Worm (Caenorhabditis elegans) whole organism, young adult: Measurements from ENCODE around the gene msh-5.
"Not testable (repeated sequence)": the region's sequence is repeated elsewhere in the genome, so short reads cannot be mapped to it uniquely, and the experiment has no call there.

Experiments
- B0261.1 ChIP-seq: sonication (generic microtip); optimal IDR thresholded peaks from 2 replicates; lab custom pipeline; 2016; ENCODE audit warnings: mild to moderate bottlenecking, missing genetic modification characterization, moderate library complexity, missing compliant biosample characterization
- D2030.7 ChIP-seq: fragments of 200-800 bp; sonication (Bioruptor generic); IDR thresholded peaks from 2 replicates; pipeline ENCODE4 v1.3.6; 2022; ENCODE audit warnings: missing genetic modification reagents, missing genetic modification characterization, missing compliant biosample characterization
- K12H6.12 ChIP-seq: fragments of 200-800 bp; sonication (Bioruptor generic); optimal IDR thresholded peaks from 2 replicates; lab custom pipeline; 2018; ENCODE audit warnings: mild to moderate bottlenecking, missing genetic modification characterization, missing compliant biosample characterization
- Y67H2A.10 ChIP-seq: fragments of 200-800 bp; sonication (Bioruptor generic); conservative IDR thresholded peaks from 2 replicates; pipeline ENCODE4 v1.3.6; 2022; ENCODE audit warnings: missing genetic modification reagents, missing genetic modification characterization, missing compliant biosample characterization
- attf-6 ChIP-seq: fragments of 200-800 bp; sonication (Bioruptor generic); IDR thresholded peaks from 2 replicates; pipeline ENCODE4 v1.3.6; 2022; ENCODE audit warnings: missing genetic modification reagents, missing genetic modification characterization, missing compliant biosample characterization
- cebp-2 ChIP-seq: fragments of 200-800 bp; sonication (Bioruptor generic); IDR thresholded peaks from 2 replicates; pipeline ENCODE4 v1.3.6; 2022; ENCODE audit warnings: missing genetic modification characterization, missing compliant biosample characterization
- ceh-100 ChIP-seq: fragments of 200-800 bp; sonication (Bioruptor generic); IDR thresholded peaks from 2 replicates; pipeline ENCODE4 v1.3.6; 2022; ENCODE audit warnings: missing genetic modification reagents, missing genetic modification characterization, missing compliant biosample characterization
- ceh-58 ChIP-seq: fragments of 200-800 bp; sonication (Bioruptor generic); IDR thresholded peaks from 2 replicates; pipeline ENCODE4 v1.3.6; 2022; ENCODE audit warnings: missing genetic modification characterization, missing compliant biosample characterization
- die-1 ChIP-seq: sonication (generic microtip); optimal IDR thresholded peaks from 2 replicates; lab custom pipeline; 2016; ENCODE audit warnings: missing genotype, mild to moderate bottlenecking, missing genetic modification characterization, missing compliant biosample characterization
- dox-1 ChIP-seq: fragments of 200-800 bp; sonication (Bioruptor generic); IDR thresholded peaks from 2 replicates; pipeline ENCODE4 v1.3.6; 2022; ENCODE audit warnings: missing genetic modification reagents, missing genetic modification characterization, missing compliant biosample characterization
- dpff-1 ChIP-seq: sonication (generic microtip); optimal IDR thresholded peaks from 2 replicates; lab custom pipeline; 2017; ENCODE audit warnings: mild to moderate bottlenecking, missing genetic modification characterization, missing compliant biosample characterization
- ekl-4 ChIP-seq: fragments of 200-800 bp; sonication (Bioruptor generic); IDR thresholded peaks from 2 replicates; pipeline ENCODE4 v1.3.6; 2022; ENCODE audit warnings: missing genetic modification reagents, missing genetic modification characterization, missing compliant biosample characterization
- hlh-12 ChIP-seq: sonication (generic microtip); optimal IDR thresholded peaks from 2 replicates; lab custom pipeline; 2016; ENCODE audit warnings: missing genetic modification characterization, missing compliant biosample characterization
- hmg-1.2 ChIP-seq: fragments of 200-800 bp; sonication (Bioruptor generic); IDR thresholded peaks from 2 replicates; pipeline ENCODE4 v1.3.6; 2022; ENCODE audit warnings: missing genetic modification reagents, missing genetic modification characterization, missing compliant biosample characterization
- hmg-20 ChIP-seq: fragments of 200-800 bp; sonication (Bioruptor generic); IDR thresholded peaks from 2 replicates; pipeline ENCODE4 v1.3.6; 2022; ENCODE audit warnings: missing genetic modification reagents, missing genetic modification characterization, missing compliant biosample characterization
- lin-26 ChIP-seq: fragments of 200-800 bp; sonication (Bioruptor generic); IDR thresholded peaks from 2 replicates; pipeline ENCODE4 v1.3.6; 2022; ENCODE audit warnings: missing genetic modification reagents, missing genetic modification characterization, missing compliant biosample characterization
- lin-35 ChIP-seq, 3 experiments: fragments of 150-350 bp in 2 of 3; sonication (generic microtip) in 1 of 3; optimal IDR thresholded peaks; 2 replicates each; lab custom pipeline; 2014 to 2018; ENCODE audit warnings: missing biosample characterization in 3 of 3, missing genetic modification characterization in 3 of 3, missing genetic modification reagents in 3 of 3
- madf-6 ChIP-seq: fragments of 200-800 bp; sonication (Bioruptor generic); IDR thresholded peaks from 2 replicates; pipeline ENCODE4 v1.3.6; 2022; ENCODE audit warnings: missing genetic modification reagents, missing genetic modification characterization, missing compliant biosample characterization
- nfyb-1 ChIP-seq: fragments of 200-800 bp; sonication (Bioruptor generic); IDR thresholded peaks from 2 replicates; pipeline ENCODE4 v1.3.6; 2022; ENCODE audit warnings: missing genetic modification reagents, missing genetic modification characterization, missing compliant biosample characterization
- nhr-120 ChIP-seq: fragments of 200-800 bp; sonication (Bioruptor generic); IDR thresholded peaks from 2 replicates; pipeline ENCODE4 v1.3.6; 2022; ENCODE audit warnings: missing genetic modification characterization, missing compliant biosample characterization
- pbrm-1 ChIP-seq: fragments of 200-800 bp; sonication (Bioruptor generic); IDR thresholded peaks from 2 replicates; pipeline ENCODE4 v1.3.6; 2022; ENCODE audit warnings: missing genetic modification reagents, missing genetic modification characterization, missing compliant biosample characterization
- rpc-1 ChIP-seq, 2 experiments: fragments of 150-350 bp in 1 of 2; sonication (generic microtip) in 1 of 2; optimal IDR thresholded peaks; 2 replicates each; lab custom pipeline; 2014 to 2018; ENCODE audit warnings: missing biosample characterization in 1 of 2, missing genetic modification characterization in 1 of 2, missing genetic modification reagents in 1 of 2, missing genotype in 1 of 2
- snpc-4 ChIP-seq, 5 experiments: fragments of 150-350 bp in 1 of 5; sonication (generic microtip) in 4 of 5; optimal IDR thresholded peaks; 2 replicates each; lab custom pipeline; 2014 to 2018; ENCODE audit warnings: missing genetic modification characterization in 5 of 5, missing biosample characterization in 3 of 5, antibody characterized with exemption in 2 of 5, mild to moderate bottlenecking in 2 of 5, missing compliant biosample characterization in 2 of 5, missing genotype in 2 of 5, moderate library complexity in 2 of 5, missing genetic modification reagents in 1 of 5
- tbp1 ChIP-seq: fragments of 200-800 bp; sonication (Bioruptor generic); optimal IDR thresholded peaks from 2 replicates; lab custom pipeline; 2018; ENCODE audit warnings: mild to moderate bottlenecking, missing genetic modification characterization, missing compliant biosample characterization
- zfh-2 ChIP-seq: fragments of 200-800 bp; sonication (Bioruptor generic); conservative IDR thresholded peaks from 2 replicates; pipeline ENCODE4 v1.3.6; 2022; ENCODE audit warnings: missing genetic modification reagents, missing genetic modification characterization, missing compliant biosample characterization

Gene msh-5

ce11 chrIV:13118794-13119193 is 36.2 kb upstream of the msh-5 start, which contains the start of gene unc-30:
Gene unc-30 (plus strand): TSS chrIV:13118977.
- no peak for TF ChIP-seq Y67H2A.10 (GFP tag; lab: Robert Waterston, UW)
- TF ChIP-seq K12H6.12 (tag; lab: Kevin White, UChicago), result peak; percentile 38

ce11 chrIV:13121396-13121795 is 33.6 kb upstream of the msh-5 start:
- TF ChIP-seq hmg-20 (no peak), die-1 (tag; lab: Kevin White, UChicago) (no peak), dpff-1 (tag; lab: Kevin White, UChicago) (no peak)

- TF ChIP-seq cebp-2 (GFP tag; lab: Robert Waterston, UW) (0 out of 2 replicates have a peak, but pooled peaks have one; percentile 41), lin-35 (GFP tag; optimal IDR thresholded peaks at IDR 0.05; lab: Kevin White, UChicago) (no peak), nhr-120 (GFP tag; lab: Robert Waterston, UW) (no peak), ekl-4 (GFP tag; lab: Robert Waterston, UW) (no peak), hlh-12 (tag; lab: Kevin White, UChicago) (no peak), zfh-2 (GFP tag; lab: Robert Waterston, UW) (0 out of 2 replicates have a peak, but pooled peaks have one; percentile 15)
Observed at ce11 chrIV:13125999-13126398, 29.0 kb upstream of the msh-5 start.

- 0 out of 2 replicates have a peak, but pooled peaks have one; percentile 51 for TF ChIP-seq cebp-2 (GFP tag; lab: Robert Waterston, UW)
- TF ChIP-seq dpff-1 (tag; lab: Kevin White, UChicago), result no peak
Observed at ce11 chrIV:13127720-13128119, 27.3 kb upstream of the msh-5 start.

- TF ChIP-seq dox-1 (GFP tag; lab: Robert Waterston, UW) (peak; percentile 49), lin-26 (peak; percentile 91), tbp1 (GFP tag; lab: Kevin White, UChicago) (peak; percentile 87), rpc-1 (optimal IDR thresholded peaks at IDR 0.05; lab: Kevin White, UChicago) (peak; percentile 42), rpc-1 (tag; optimal IDR thresholded peaks at IDR 0.05; lab: Kevin White, UChicago) (peak; percentile 63), nfyb-1 (GFP tag; lab: Robert Waterston, UW) (peak; percentile 82), ceh-58 (GFP tag; lab: Robert Waterston, UW) (0 out of 2 replicates have a peak, but pooled peaks have one; percentile 20), madf-6 (GFP tag; lab: Robert Waterston, UW) (peak; percentile 54; the same call in 1 of the 2 replicates), cebp-2 (GFP tag; lab: Robert Waterston, UW) (peak; percentile 92), attf-6 (0 out of 2 replicates have a peak, but pooled peaks have one; percentile 26), pbrm-1 (GFP tag; lab: Robert Waterston, UW) (peak; percentile 57), hmg-1.2 (GFP tag; lab: Robert Waterston, UW) (peak; percentile 62), D2030.7 (GFP tag; lab: Robert Waterston, UW) (0 out of 2 replicates have a peak, but pooled peaks have one; percentile 26), B0261.1 (tag; lab: Kevin White, UChicago) (peak; percentile 57), snpc-4 (tag; optimal IDR thresholded peaks at IDR 0.05; lab: Kevin White, UChicago) (peak in 1 of 4 experiments; percentile 36), ceh-100 (GFP tag; lab: Robert Waterston, UW) (peak; percentile 31; the same call in 1 of the 2 replicates)
- TF ChIP-seq snpc-4 (GFP tag; optimal IDR thresholded peaks at IDR 0.05; lab: Kevin White, UChicago), result not testable (repeated sequence)
Observed at ce11 chrIV:13140792-13141191, 14.2 kb upstream of the msh-5 start.

- no peak for TF ChIP-seq hmg-20
Observed at ce11 chrIV:13142254-13142653, 12.8 kb upstream of the msh-5 start, which contains the start of gene spe-43. Gene spe-43 (minus strand): TSS chrIV:13142354.

- TF ChIP-seq hmg-1.2 (GFP tag; lab: Robert Waterston, UW), result no peak
Observed at ce11 chrIV:13149276-13149675, 5.8 kb upstream of the msh-5 start, which contains the start of gene nlp-79. Gene nlp-79 (plus strand): TSS chrIV:13149576.
